Worm (Caenorhabditis elegans) whole organism, young adult: Measurements from ENCODE around the gene srg-27.

Experiments used
- Y95B8A.8 ChIP-seq: fragments of 200-800 bp; sonication (Bioruptor generic); IDR thresholded peaks from 2 replicates; pipeline ENCODE4 v1.3.6; 2022; ENCODE audit warnings: missing genetic modification reagents, missing genetic modification characterization, missing compliant biosample characterization
- chd-7 ChIP-seq: sonication (generic microtip); optimal IDR thresholded peaks from 2 replicates; lab custom pipeline; 2016; ENCODE audit warnings: mild to moderate bottlenecking, missing genetic modification characterization, moderate library complexity, missing compliant biosample characterization
- hsf-1 ChIP-seq: fragments of 200-800 bp; sonication (Bioruptor generic); IDR thresholded peaks from 2 replicates; pipeline ENCODE4 v1.3.6; 2022; ENCODE audit warnings: missing genetic modification reagents, missing genetic modification characterization, missing compliant biosample characterization
- tlf-1 ChIP-seq: fragments of 200-800 bp; sonication (Bioruptor generic); optimal IDR thresholded peaks from 2 replicates; lab custom pipeline; 2018; ENCODE audit warnings: mild to moderate bottlenecking, missing genetic modification characterization, missing compliant biosample characterization

Gene srg-27

DNA sequence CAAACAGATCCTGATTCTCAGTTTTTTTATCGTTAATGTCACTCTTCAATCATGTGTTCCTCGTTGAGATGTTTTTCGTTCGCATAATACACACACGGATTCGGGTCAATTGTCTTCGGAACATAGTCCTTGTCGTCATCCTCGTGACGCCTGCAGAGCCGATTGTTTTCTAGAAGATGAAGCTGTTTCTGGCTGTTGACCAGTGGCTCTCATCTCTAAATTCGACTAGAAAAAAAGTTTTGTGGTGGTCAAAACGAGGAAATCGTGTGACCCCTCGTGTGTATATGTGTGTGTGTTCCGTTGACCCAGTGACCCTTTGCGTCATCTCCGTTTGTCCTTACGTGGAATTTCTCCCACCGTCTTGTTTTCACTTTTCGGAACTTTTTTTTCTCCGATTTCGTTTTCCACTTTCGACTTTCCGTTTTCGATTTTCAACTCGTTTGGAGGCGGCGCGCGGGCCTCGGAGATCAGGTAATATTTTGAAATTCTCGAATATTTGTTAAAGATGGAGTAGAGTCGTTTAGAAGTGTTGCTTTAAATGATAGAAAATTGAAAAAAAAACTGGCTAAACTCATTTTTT is 46.4 kb downstream of the srg-27 start, which contains the start of gene C35A11.2:
C35A11.2 (plus strand) TSS at position 386 of the 580 bp plus-strand sequence.
- TF ChIP-seq hsf-1: no peak
- no peak for TF ChIP-seq Y95B8A.8
- TF ChIP-seq tlf-1: no peak
- TF ChIP-seq chd-7 (tag; lab: Kevin White, UChicago): no peak
